Fruit fly (Drosophila melanogaster): ENCODE measurements around the gene AP-1gamma.

AP-1gamma gene

DNA sequence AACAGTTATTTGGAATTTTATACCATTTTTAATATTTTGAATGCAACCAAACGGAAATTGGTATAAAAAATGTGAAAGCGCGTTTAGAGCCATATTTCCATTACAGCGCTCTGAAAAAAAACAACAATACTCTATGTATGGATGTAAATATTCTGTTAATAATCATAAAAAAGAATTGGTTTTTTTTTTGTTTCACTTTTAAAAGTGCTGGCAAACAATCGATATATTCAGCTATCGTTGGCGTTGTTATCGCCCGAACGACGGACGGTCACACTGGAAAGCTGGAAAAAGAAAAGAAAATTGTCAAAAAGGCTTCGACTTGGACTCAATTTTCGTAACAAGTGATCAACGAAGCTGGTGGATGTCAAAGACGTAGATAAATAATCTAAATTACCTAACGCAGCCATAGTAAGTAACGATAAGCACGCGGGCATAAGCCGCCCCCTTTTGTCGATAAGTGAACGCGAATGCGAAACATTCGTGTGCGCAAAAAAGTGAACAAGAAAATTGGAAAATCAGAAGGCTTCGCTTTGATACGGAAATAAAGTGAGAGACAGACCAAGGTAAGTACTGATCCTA is 33.8 kb downstream of the AP-1gamma start, which contains the start of gene CG7065:
Gene CG7065 (plus strand): TSS at position 270 of the 579 bp plus-strand sequence.
- no peak for TF ChIP-seq OdsH (GFP tag; optimal IDR thresholded peaks at IDR 0.05)
- TF ChIP-seq woc (GFP tag; optimal IDR thresholded peaks at IDR 0.05) = peak; percentile 12
- no peak for TF ChIP-seq HLH106 (tag; optimal IDR thresholded peaks at IDR 0.05)
- TF ChIP-seq Hr78 (GFP tag; optimal IDR thresholded peaks at IDR 0.05) = no peak
- TF ChIP-seq Abd-B (GFP tag; optimal IDR thresholded peaks at IDR 0.05) = no peak
- TF ChIP-seq Jra (GFP tag; optimal IDR thresholded peaks at IDR 0.05) = no peak

DNA sequence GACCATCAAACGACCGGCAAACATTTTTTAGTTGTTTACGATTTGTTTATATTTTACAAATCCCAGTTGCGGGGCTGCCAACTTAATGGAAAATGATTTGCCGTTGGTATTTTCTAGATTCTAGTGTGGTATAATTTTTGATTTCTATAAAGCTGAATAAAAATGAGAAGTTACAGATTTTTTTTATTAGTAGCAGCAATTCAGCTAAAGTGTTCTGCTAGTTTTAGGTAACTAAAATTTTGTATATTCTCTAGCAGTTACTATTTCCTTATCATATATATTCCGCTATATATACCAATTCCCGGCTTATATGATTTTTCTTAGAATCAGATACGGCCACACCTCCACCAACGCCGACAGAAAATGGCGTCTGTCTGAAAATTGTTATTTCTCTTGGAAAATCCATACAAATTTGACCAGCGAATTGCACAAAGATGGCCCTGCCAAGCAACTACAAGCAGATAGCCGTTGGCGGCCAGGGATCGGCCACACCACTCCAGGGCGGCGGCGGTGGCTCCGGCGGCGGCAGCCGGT is 40.6 kb downstream of the AP-1gamma start, which contains the start of the genes fh and Bap111:
Gene fh (minus strand): TSS at position 83 of the 534 bp plus-strand sequence.
Gene Bap111 (plus strand): TSS at position 321 of the 534 bp plus-strand sequence.
- TF ChIP-seq Dfd (GFP tag; optimal IDR thresholded peaks at IDR 0.05) = peak; percentile 48
- TF ChIP-seq jim (GFP tag; optimal IDR thresholded peaks at IDR 0.05) = no peak
- TF ChIP-seq dsf (GFP tag; optimal IDR thresholded peaks at IDR 0.05; ENCODE audit: borderline replicate concordance) = no peak
- TF ChIP-seq Myc (optimal IDR thresholded peaks at IDR 0.05) = peak; percentile 13
- TF ChIP-seq h (GFP tag; optimal IDR thresholded peaks at IDR 0.05) = peak; percentile 6
- TF ChIP-seq dmrt93B (GFP tag; optimal IDR thresholded peaks at IDR 0.05) = no peak

dm6 chrX:9152127-9152598 is 43.7 kb downstream of the AP-1gamma start:
- TF ChIP-seq HLH106 (tag; optimal IDR thresholded peaks at IDR 0.05) (peak; percentile 42), brk (GFP tag; optimal IDR thresholded peaks at IDR 0.05) (no peak), Dfd (GFP tag; optimal IDR thresholded peaks at IDR 0.05) (no peak), h (GFP tag; optimal IDR thresholded peaks at IDR 0.05) (peak; percentile 61), br (GFP tag; optimal IDR thresholded peaks at IDR 0.05) (no peak), sage (GFP tag; optimal IDR thresholded peaks at IDR 0.05) (no peak), usp (GFP tag; optimal IDR thresholded peaks at IDR 0.05) (no peak), Vsx2 (GFP tag; optimal IDR thresholded peaks at IDR 0.05; ENCODE audit: partially characterized antibody) (no peak), Rel (GFP tag; optimal IDR thresholded peaks at IDR 0.05) (peak; percentile 42), Rel (tag; optimal IDR thresholded peaks at IDR 0.05) (peak; percentile 69), Sp1 (GFP tag; optimal IDR thresholded peaks at IDR 0.05) (peak; percentile 51), GATAd (GFP tag; optimal IDR thresholded peaks at IDR 0.05) (no peak), woc (GFP tag; optimal IDR thresholded peaks at IDR 0.05) (peak; percentile 48), dmrt93B (GFP tag; optimal IDR thresholded peaks at IDR 0.05) (no peak), Abd-B (GFP tag; optimal IDR thresholded peaks at IDR 0.05) (no peak), Dif (GFP tag; optimal IDR thresholded peaks at IDR 0.05; ENCODE audit: partially characterized antibody) (no peak), ey (GFP tag; optimal IDR thresholded peaks at IDR 0.05) (peak; percentile 9), OdsH (GFP tag; optimal IDR thresholded peaks at IDR 0.05) (no peak), fru (GFP tag; optimal IDR thresholded peaks at IDR 0.05) (peak; percentile 65), Myc (optimal IDR thresholded peaks at IDR 0.05) (no peak), dsf (GFP tag; optimal IDR thresholded peaks at IDR 0.05; ENCODE audit: borderline replicate concordance) (no peak), pan (optimal IDR thresholded peaks at IDR 0.05) (no peak), Jra (GFP tag; optimal IDR thresholded peaks at IDR 0.05) (peak; percentile 47), dl (GFP tag; optimal IDR thresholded peaks at IDR 0.05; ENCODE audit: insufficient read depth in 1 of 2, partially characterized antibody in 2 of 2) (peak in 1 of 2 experiments; percentile 41), jim (GFP tag; optimal IDR thresholded peaks at IDR 0.05) (peak; percentile 88), rgr (GFP tag; optimal IDR thresholded peaks at IDR 0.05) (peak; percentile 52), lola (GFP tag; optimal IDR thresholded peaks at IDR 0.05) (no peak), CG32264 (GFP tag; optimal IDR thresholded peaks at IDR 0.05) (no peak), CrebA (GFP tag; optimal IDR thresholded peaks at IDR 0.05; ENCODE audit: borderline replicate concordance) (no peak), psq (GFP tag; optimal IDR thresholded peaks at IDR 0.05) (peak; percentile 41), Mio (GFP tag; optimal IDR thresholded peaks at IDR 0.05) (no peak), tai (GFP tag; optimal IDR thresholded peaks at IDR 0.05) (no peak), Hnf4 (GFP tag; optimal IDR thresholded peaks at IDR 0.05) (no peak), CG9705 (GFP tag; optimal IDR thresholded peaks at IDR 0.05) (no peak), N (GFP tag; optimal IDR thresholded peaks at IDR 0.05) (peak; percentile 65), sv (GFP tag; optimal IDR thresholded peaks at IDR 0.05) (peak; percentile 24), Hr78 (GFP tag; optimal IDR thresholded peaks at IDR 0.05) (no peak), Hr83 (GFP tag; optimal IDR thresholded peaks at IDR 0.05; ENCODE audit: poor library complexity, severe bottlenecking) (peak; percentile 84), foxo (GFP tag; optimal IDR thresholded peaks at IDR 0.05) (peak in 1 of 2 experiments; percentile 54)

Data from whole organism, wandering third instar larva.